Worm (Caenorhabditis elegans) whole organism, young adult: ENCODE results near the gene C25E10.8.

Experiments
- atf-7 ChIP-seq: sonication (generic microtip); optimal IDR thresholded peaks from 2 replicates; lab custom pipeline; 2017; ENCODE audit warnings: mild to moderate bottlenecking, missing genetic modification characterization, missing compliant biosample characterization
- bed-2 ChIP-seq: fragments of 200-800 bp; sonication (Bioruptor generic); IDR thresholded peaks from 2 replicates; pipeline ENCODE4 v1.3.6; 2022; ENCODE audit warnings: missing genetic modification reagents, missing genetic modification characterization, missing compliant biosample characterization
- ceh-40 ChIP-seq: fragments of 200-800 bp; sonication (Bioruptor generic); IDR thresholded peaks from 2 replicates; pipeline ENCODE4 v1.3.6; 2022; ENCODE audit warnings: missing genetic modification characterization, missing compliant biosample characterization
- lir-1 ChIP-seq: fragments of 200-800 bp; sonication (Bioruptor generic); conservative IDR thresholded peaks from 2 replicates; pipeline ENCODE4 v1.3.6; 2022; ENCODE audit warnings: missing genetic modification reagents, missing genetic modification characterization, missing compliant biosample characterization
- nfyb-1 ChIP-seq: fragments of 200-800 bp; sonication (Bioruptor generic); IDR thresholded peaks from 2 replicates; pipeline ENCODE4 v1.3.6; 2022; ENCODE audit warnings: missing genetic modification reagents, missing genetic modification characterization, missing compliant biosample characterization
- rcor-1 ChIP-seq: fragments of 200-800 bp; sonication (Bioruptor generic); IDR thresholded peaks from 2 replicates; pipeline ENCODE4 v1.3.6; 2022; ENCODE audit warnings: missing genetic modification reagents, missing genetic modification characterization, missing compliant biosample characterization

DNA sequence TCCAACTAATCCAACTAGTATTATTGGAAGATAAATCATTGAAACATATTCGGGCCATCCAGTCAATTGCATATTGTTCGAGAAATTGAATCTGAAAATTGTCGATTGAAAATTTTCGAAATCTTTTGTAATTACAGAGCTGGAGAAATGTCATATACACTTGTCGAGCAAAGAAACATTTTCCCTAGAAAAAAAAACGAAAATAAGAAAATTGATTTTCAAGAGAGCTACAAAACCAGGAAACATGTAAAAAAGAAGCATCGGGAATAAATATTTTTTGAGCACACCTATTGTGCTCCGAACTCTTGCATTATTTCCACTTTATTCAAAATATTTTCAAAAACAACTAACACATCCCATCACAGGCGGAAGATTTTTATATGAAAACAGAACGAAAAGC, 47.2 kb upstream of the C25E10.8 start, which contains the start of gene frpr-6:
- TF ChIP-seq ceh-40 (GFP tag; lab: Robert Waterston, UW): no peak
- no peak for TF ChIP-seq nfyb-1 (GFP tag; lab: Robert Waterston, UW)
- no peak for TF ChIP-seq bed-2 (GFP tag; lab: Robert Waterston, UW)
- TF ChIP-seq atf-7: no peak
- TF ChIP-seq lir-1: no peak
- no peak for TF ChIP-seq rcor-1 (GFP tag; lab: Robert Waterston, UW)
